Fruit fly (Drosophila melanogaster): ENCODE data around the gene Gas8.

Gene Gas8

DNA sequence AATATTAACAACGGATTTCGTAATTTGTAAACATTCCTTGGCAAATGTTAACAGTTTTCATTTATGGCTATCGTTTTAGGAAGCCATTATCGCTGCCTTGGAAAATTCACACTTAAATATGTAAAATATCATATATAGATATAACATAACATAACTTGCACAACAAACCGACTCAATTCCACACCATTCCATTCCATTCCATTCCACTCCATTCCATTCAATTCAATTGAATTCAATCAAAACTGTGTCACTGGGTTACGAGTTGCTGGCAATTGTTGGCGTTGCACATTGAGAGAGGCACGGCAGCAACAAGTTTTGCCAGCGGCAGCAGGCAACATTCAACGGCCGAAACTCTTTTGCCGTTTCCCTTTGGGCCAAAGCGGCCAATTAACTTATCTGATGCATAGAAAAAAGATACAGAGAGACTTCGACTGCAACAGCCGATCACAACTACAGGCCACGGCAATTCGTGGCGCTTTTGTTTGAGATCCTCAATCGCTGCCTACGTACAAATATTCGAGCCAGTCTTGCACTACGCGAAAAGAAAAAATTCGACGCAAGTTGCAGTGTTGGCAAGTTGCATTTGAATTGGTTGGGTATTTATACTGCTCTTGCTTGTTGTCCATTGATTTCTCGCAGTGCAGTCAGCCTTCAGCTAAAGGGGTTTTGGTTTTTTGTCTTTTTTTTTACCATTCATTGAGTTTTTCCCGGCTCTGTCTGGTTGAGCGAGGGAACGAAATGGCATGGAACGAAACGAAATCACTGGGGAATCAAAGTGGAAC, 51.4 kb downstream of the Gas8 start:
- TF ChIP-seq insv (optimal IDR thresholded peaks at IDR 0.05) (no peak), Sin3A (optimal IDR thresholded peaks at IDR 0.05) (no peak), ttk (optimal IDR thresholded peaks at IDR 0.05) (no peak), psq (optimal IDR thresholded peaks at IDR 0.05) (no peak), h (optimal IDR thresholded peaks at IDR 0.05) (no peak), Myc (optimal IDR thresholded peaks at IDR 0.05) (no peak)

DNA sequence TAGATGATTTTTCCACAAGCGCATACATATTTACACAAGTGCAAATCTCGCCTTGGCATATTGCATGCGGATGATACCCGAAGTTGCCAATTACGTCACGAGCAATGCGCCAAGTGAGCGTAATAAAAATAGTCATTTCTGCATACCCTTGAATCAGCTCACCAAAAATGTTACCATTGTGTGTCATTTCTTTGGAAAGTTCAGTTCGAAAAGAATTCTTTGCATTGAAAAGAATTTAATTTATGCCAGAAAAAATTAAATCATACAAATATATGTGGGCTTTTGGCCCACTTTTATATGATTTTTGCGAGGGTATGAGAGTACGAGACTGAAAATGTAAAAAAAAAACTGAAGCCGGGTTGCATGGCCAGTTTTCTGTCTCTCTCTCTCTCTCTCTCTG, 52.7 kb downstream of the Gas8 start:
- TF ChIP-seq ttk (optimal IDR thresholded peaks at IDR 0.05), result no peak
- TF ChIP-seq Myc (optimal IDR thresholded peaks at IDR 0.05), result no peak
- TF ChIP-seq insv (optimal IDR thresholded peaks at IDR 0.05), result no peak
- TF ChIP-seq h (optimal IDR thresholded peaks at IDR 0.05), result no peak
- no peak for TF ChIP-seq psq (optimal IDR thresholded peaks at IDR 0.05)
- TF ChIP-seq Sin3A (optimal IDR thresholded peaks at IDR 0.05), result no peak

DNA sequence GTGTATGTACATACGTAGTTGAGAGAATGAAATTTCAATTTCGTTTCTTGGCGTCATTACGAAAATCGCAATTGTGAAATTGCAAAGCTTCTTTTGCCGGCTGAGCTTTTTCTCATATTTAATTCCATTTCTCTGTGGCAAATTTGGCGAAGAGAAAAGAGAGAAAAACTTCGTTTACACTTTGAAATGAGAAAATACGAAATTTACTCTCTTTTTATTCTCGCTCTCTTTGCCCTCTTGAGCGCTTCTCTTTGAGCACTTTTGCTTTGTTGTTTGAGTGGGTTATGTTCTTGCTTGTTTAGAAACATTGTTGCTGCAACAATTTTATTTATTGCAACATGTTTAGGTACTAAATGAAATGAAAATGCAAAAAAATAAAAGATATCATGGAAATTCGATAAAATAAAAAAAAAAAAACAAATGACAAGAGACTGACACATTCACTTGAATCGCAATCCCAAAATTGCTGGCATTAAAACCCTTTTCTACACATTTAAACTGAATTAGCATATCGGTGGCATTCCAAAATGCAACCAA, 53.3 kb downstream of the Gas8 start:
- TF ChIP-seq insv (optimal IDR thresholded peaks at IDR 0.05), result no peak
- TF ChIP-seq Sin3A (optimal IDR thresholded peaks at IDR 0.05), result no peak
- TF ChIP-seq psq (optimal IDR thresholded peaks at IDR 0.05), result no peak
- TF ChIP-seq h (optimal IDR thresholded peaks at IDR 0.05), result no peak
- TF ChIP-seq Myc (optimal IDR thresholded peaks at IDR 0.05), result no peak
- TF ChIP-seq ttk (optimal IDR thresholded peaks at IDR 0.05), result no peak

DNA sequence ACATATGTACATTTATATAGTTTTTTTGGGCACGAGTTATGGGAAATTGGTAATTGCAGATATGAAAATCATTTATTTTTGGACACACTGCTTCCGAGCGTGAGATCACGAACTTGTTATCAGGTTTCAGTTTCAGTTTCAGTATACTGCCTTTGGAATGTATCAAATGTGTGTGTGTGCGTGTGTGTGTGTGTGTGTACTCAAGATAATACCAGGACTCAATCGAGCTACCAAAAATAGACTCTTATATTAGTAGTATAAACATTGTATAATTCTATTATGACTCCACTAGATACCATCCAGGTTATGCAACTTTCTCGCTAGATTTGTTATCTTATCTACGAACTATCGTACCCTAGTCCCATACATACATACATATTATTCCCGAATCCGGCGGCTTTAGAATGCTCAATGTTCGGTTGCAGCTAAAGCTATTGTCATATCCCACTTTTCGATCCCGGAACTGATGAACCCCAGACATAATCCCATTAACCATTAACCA, 55.7 kb downstream of the Gas8 start, which contains the start of gene CG12535:
TSS of gene CG12535 (minus strand) at position 51 of the 502 bp plus-strand sequence.
- TF ChIP-seq insv (optimal IDR thresholded peaks at IDR 0.05) (no peak), h (optimal IDR thresholded peaks at IDR 0.05) (no peak), Myc (optimal IDR thresholded peaks at IDR 0.05) (no peak), psq (optimal IDR thresholded peaks at IDR 0.05) (no peak), Sin3A (optimal IDR thresholded peaks at IDR 0.05) (no peak), ttk (optimal IDR thresholded peaks at IDR 0.05) (no peak)

DNA sequence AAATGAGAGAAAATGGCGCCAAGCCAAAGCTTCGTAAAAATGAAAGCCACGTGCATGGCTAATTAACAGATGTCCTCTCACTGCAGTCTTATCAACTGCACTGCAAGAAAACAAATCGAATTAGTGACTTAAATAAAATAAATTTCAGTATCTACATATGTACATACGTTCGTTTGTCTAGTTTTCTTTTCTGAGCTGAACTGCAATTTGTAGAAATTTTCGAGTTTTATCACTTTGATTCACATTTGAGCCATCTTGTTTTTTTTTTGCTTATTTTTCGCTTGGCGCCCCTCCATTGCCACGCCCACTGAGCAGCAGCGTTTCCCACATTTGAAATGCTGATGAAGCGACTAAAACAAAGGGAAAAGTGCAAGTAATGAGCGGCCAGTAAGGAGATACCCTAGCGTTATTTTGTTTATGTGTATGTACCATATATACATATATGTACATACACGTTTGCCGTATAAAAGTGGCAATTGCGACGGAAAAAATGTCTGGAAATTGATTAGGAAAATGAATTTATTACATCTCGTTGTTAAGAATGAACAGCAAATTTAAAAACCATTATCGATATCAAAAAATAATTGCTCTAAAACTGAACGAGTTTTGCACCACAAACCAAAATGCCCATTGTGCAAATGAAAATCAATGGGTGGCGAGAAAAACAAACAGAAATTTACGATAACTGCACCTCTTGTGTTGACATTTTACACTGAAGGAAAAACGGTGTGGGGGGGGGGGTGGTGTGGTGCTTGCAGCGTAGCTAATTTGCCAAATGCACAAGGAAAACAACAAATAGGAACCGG, 56.7 kb downstream of the Gas8 start:
- TF ChIP-seq h (optimal IDR thresholded peaks at IDR 0.05), result no peak
- TF ChIP-seq Myc (optimal IDR thresholded peaks at IDR 0.05), result no peak
- TF ChIP-seq insv (optimal IDR thresholded peaks at IDR 0.05), result no peak
- TF ChIP-seq psq (optimal IDR thresholded peaks at IDR 0.05), result no peak
- TF ChIP-seq ttk (optimal IDR thresholded peaks at IDR 0.05), result no peak
- no peak for TF ChIP-seq Sin3A (optimal IDR thresholded peaks at IDR 0.05)

DNA sequence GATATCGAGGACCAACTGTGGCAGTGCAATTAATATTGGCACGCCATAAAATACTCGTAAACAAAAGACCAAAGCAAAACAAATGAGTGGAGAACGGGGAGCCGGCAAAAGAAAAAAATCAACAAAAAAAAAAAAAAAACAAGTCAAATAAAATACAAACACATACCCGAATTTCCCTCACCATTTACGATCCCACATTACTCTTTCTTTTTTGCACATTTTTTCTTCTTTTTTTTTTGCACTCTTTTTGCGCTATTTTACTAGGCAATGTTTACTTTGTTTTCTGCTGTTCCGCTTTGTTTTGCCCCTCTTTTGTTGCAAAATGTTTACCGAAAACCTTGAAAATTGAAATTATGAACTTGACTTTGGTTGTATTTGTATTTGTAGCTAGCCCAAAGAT, 58.0 kb downstream of the Gas8 start:
- no peak for TF ChIP-seq Sin3A (optimal IDR thresholded peaks at IDR 0.05)

DNA sequence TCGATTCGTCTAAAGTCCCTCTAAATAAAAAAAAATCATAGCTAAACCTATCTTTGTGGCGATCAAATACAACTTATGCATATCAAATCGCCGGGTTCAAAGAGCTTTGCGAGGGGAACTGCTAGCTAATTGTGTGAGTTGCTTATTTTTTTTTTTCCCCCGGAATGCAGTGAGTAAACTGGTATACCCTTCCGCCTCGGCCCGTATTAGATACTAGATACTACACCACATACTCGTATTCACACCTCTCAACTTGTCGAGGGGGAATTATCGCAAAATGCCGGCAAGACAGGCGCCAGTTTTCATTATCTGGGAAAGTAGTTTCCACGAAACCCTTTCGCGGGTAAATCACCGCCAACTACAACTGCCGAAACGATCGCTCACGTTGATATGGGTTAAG, 58.5 kb downstream of the Gas8 start:
- no peak for TF ChIP-seq Sin3A (optimal IDR thresholded peaks at IDR 0.05)
- TF ChIP-seq psq (optimal IDR thresholded peaks at IDR 0.05), result no peak
- no peak for TF ChIP-seq ttk (optimal IDR thresholded peaks at IDR 0.05)
- no peak for TF ChIP-seq h (optimal IDR thresholded peaks at IDR 0.05)
- TF ChIP-seq Myc (optimal IDR thresholded peaks at IDR 0.05), result no peak
- no peak for TF ChIP-seq insv (optimal IDR thresholded peaks at IDR 0.05)

DNA sequence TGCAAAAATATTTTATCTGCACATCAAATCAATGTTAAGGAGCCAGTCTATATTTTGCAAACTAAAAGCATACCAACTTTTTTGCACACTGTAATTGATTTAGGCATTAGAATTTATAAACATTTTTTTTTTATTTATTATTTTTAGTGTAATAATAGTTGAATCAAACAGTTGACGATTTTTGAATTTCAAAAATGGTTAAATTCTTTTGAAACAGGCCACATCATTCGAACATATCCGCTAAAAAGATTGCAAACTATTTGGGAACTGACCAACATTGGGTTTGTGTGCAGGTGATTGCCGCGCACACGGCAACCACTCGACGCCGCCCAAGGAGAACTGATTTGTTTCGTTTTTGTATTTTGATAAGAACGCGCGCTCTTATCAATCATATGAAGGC, 59.9 kb downstream of the Gas8 start:
- TF ChIP-seq ttk (optimal IDR thresholded peaks at IDR 0.05) (no peak), insv (optimal IDR thresholded peaks at IDR 0.05) (no peak), Myc (optimal IDR thresholded peaks at IDR 0.05) (no peak), psq (optimal IDR thresholded peaks at IDR 0.05) (no peak), h (optimal IDR thresholded peaks at IDR 0.05) (no peak), Sin3A (optimal IDR thresholded peaks at IDR 0.05) (no peak)

DNA sequence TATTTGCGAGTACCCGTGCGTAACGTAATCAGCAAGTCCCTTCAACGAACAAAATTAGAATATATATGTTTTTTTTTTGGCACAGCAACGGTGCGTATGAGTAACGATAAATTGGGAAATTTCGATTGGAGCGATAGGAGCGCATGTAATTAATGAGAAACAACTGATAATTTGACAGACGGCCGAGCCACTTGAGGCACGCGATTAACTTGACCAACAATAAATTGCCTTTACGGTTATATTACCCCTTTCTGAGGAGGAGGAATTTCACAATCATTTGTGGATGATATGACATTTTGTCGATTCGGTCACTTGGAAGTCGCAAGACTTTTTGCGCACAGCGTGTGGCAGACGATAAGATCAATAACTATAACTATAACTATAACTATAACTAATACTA, 60.7 kb downstream of the Gas8 start:
- TF ChIP-seq insv (optimal IDR thresholded peaks at IDR 0.05) (no peak), psq (optimal IDR thresholded peaks at IDR 0.05) (no peak), Myc (optimal IDR thresholded peaks at IDR 0.05) (no peak), Sin3A (optimal IDR thresholded peaks at IDR 0.05) (no peak), ttk (optimal IDR thresholded peaks at IDR 0.05) (no peak), h (optimal IDR thresholded peaks at IDR 0.05) (no peak)

DNA sequence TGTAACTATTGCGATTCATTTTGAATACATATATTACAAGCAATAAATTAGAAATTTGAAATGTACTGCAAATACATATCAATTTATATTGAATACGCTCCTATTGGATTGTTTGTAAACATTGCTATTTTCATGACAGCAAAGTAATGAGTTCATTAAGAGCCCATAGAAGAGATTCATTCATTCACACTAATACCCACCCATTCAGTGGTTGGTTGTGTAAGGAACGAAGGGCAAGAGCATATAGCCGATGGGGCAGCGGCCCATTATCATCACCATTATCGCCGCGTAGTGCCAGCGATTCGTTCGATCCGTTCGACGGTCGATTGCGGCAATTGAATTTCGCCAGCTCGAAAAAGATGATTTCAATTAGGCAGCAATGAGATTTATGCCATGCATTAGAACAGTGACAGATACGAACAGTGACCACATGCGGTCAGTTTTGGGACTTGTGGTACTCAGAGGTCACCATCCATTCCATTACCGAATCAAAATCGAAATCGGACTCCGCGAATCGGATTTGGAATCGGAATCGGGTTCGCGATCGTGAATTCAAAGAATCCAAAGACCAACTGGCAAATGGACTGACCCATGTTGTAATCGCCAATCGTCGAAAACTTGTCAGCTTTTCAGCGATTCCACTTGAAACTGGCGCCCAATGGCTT, 62.0 kb downstream of the Gas8 start:
- no peak for TF ChIP-seq psq (optimal IDR thresholded peaks at IDR 0.05)
- no peak for TF ChIP-seq Myc (optimal IDR thresholded peaks at IDR 0.05)
